Worm (Caenorhabditis elegans) whole organism, L3 larva: ENCODE measurements around the gene nop-1.

Source experiments
- aly-2 ChIP-seq: fragments of 150-350 bp; optimal IDR thresholded peaks from 2 replicates; lab custom pipeline; 2014; ENCODE audit warnings: missing biosample characterization, missing genetic modification characterization
- elt-3 ChIP-seq, 3 experiments: fragments of 150-350 bp in 1 of 3; sonication (generic microtip) in 2 of 3; optimal IDR thresholded peaks; 2 replicates in 2 of 3; 4 replicates in 1 of 3; lab custom pipeline; 2014 to 2017; ENCODE audit warnings: missing biosample characterization in 3 of 3, missing genetic modification characterization in 3 of 3

ce11 chrIII:5934138-5934658, 24.3 kb upstream of the nop-1 start:
- TF ChIP-seq elt-3 (tag; optimal IDR thresholded peaks at IDR 0.05; lab: Kevin White, UChicago) (no peak), aly-2 (no peak)
